Worm (Caenorhabditis elegans): Measurements from ENCODE around the gene Y32B12B.4.

- no peak for TF ChIP-seq zag-1 (tag; optimal IDR thresholded peaks at IDR 0.05)
- no peak for TF ChIP-seq elt-3 (tag; optimal IDR thresholded peaks at IDR 0.05)
- no peak for TF ChIP-seq egl-27 (tag; optimal IDR thresholded peaks at IDR 0.05)
- TF ChIP-seq mdl-1 (tag; optimal IDR thresholded peaks at IDR 0.05): peak in 1 of 2 experiments; percentile 36
- no peak for TF ChIP-seq snpc-4 (tag; optimal IDR thresholded peaks at IDR 0.05)
- no peak for TF ChIP-seq nhr-11 (tag; optimal IDR thresholded peaks at IDR 0.05)
- TF ChIP-seq lin-13 (GFP tag; optimal IDR thresholded peaks at IDR 0.05): no peak
- TF ChIP-seq fos-1 (tag; optimal IDR thresholded peaks at IDR 0.05): no peak
- no peak for TF ChIP-seq ztf-1 (GFP tag; conservative IDR thresholded peaks at IDR 0.05)
These were observed 15.2 kb upstream of the Y32B12B.4 start, which contains the start of gene Y32B12B.2 for ce11 chrV:16537908-16538446.
